Worm (Caenorhabditis elegans) whole organism, late embryonic: ENCODE results near the gene F53F4.15.

ENCODE experiments used
- C08G9.2 ChIP-seq: sonication (generic microtip); optimal IDR thresholded peaks from 2 replicates; lab custom pipeline; 2016; ENCODE audit warnings: mild to moderate bottlenecking, missing genetic modification characterization, moderate library complexity, missing compliant biosample characterization
- F13H6.1 ChIP-seq: sonication (generic microtip); optimal IDR thresholded peaks from 2 replicates; lab custom pipeline; 2016; ENCODE audit warnings: missing genetic modification characterization, missing compliant biosample characterization
- K02D7.2 ChIP-seq: sonication (generic microtip); optimal IDR thresholded peaks from 2 replicates; lab custom pipeline; 2017; ENCODE audit warnings: mild to moderate bottlenecking, missing genetic modification characterization, missing compliant biosample characterization
- K09A11.1 ChIP-seq: sonication (generic microtip); optimal IDR thresholded peaks from 2 replicates; lab custom pipeline; 2017; ENCODE audit warnings: antibody characterized with exemption, mild to moderate bottlenecking, missing genetic modification characterization, missing compliant biosample characterization; ENCODE audit not compliant: insufficient read depth
- ama-1 ChIP-seq: fragments of 150-350 bp; optimal IDR thresholded peaks from 2 replicates; lab custom pipeline; 2014
- ceh-14 ChIP-seq: sonication (generic microtip); optimal IDR thresholded peaks from 2 replicates; lab custom pipeline; 2016; ENCODE audit warnings: missing genotype, missing genetic modification characterization, missing compliant biosample characterization
- ceh-30 ChIP-seq: fragments of 150-350 bp; optimal IDR thresholded peaks from 2 replicates; lab custom pipeline; 2014; ENCODE audit warnings: missing biosample characterization, missing genetic modification characterization
- ceh-31 ChIP-seq: sonication (generic microtip); optimal IDR thresholded peaks from 2 replicates; lab custom pipeline; 2016; ENCODE audit warnings: missing genetic modification characterization, missing compliant biosample characterization
- ceh-9 ChIP-seq: sonication (generic microtip); optimal IDR thresholded peaks from 2 replicates; lab custom pipeline; 2016; ENCODE audit warnings: mild to moderate bottlenecking, missing genetic modification characterization, inconsistent platforms, missing compliant biosample characterization
- che-1 ChIP-seq: sonication (generic microtip); optimal IDR thresholded peaks from 2 replicates; lab custom pipeline; 2016; ENCODE audit warnings: mild to moderate bottlenecking, missing genetic modification characterization, missing compliant biosample characterization
- dmd-4 ChIP-seq: sonication (generic microtip); optimal IDR thresholded peaks from 2 replicates; lab custom pipeline; 2016; ENCODE audit warnings: borderline replicate concordance, missing genetic modification characterization, missing compliant biosample characterization
- dve-1 ChIP-seq: sonication (generic microtip); optimal IDR thresholded peaks from 2 replicates; lab custom pipeline; 2017; ENCODE audit warnings: antibody characterized with exemption, mild to moderate bottlenecking, missing genetic modification characterization, missing compliant biosample characterization
- eyg-1 ChIP-seq: sonication (generic microtip); optimal IDR thresholded peaks from 2 replicates; lab custom pipeline; 2016; ENCODE audit warnings: missing genotype, missing genetic modification characterization, missing compliant biosample characterization
- fax-1 ChIP-seq: sonication (generic microtip); optimal IDR thresholded peaks from 2 replicates; lab custom pipeline; 2016; ENCODE audit warnings: missing genotype, missing genetic modification characterization, missing compliant biosample characterization
- fkh-6 ChIP-seq: sonication (generic microtip); optimal IDR thresholded peaks from 2 replicates; lab custom pipeline; 2016; ENCODE audit warnings: missing genetic modification characterization, missing compliant biosample characterization
- gmeb-2 ChIP-seq: sonication (generic microtip); optimal IDR thresholded peaks from 2 replicates; lab custom pipeline; 2016; ENCODE audit warnings: missing genetic modification characterization, inconsistent platforms, missing compliant biosample characterization
- hlh-30 ChIP-seq: sonication (generic microtip); optimal IDR thresholded peaks from 2 replicates; lab custom pipeline; 2017; ENCODE audit warnings: antibody characterized with exemption, missing genetic modification characterization, missing compliant biosample characterization; ENCODE audit not compliant: insufficient read depth
- hlh-6 ChIP-seq: sonication (generic microtip); optimal IDR thresholded peaks from 2 replicates; lab custom pipeline; 2016; ENCODE audit warnings: missing genotype, missing genetic modification characterization, missing compliant biosample characterization
- lim-6 ChIP-seq: sonication (generic microtip); optimal IDR thresholded peaks from 2 replicates; lab custom pipeline; 2016; ENCODE audit warnings: missing genetic modification characterization, missing compliant biosample characterization
- madf-2 ChIP-seq: sonication (generic microtip); optimal IDR thresholded peaks from 2 replicates; lab custom pipeline; 2017; ENCODE audit warnings: missing genetic modification characterization, missing compliant biosample characterization
- mec-3 ChIP-seq: sonication (generic microtip); optimal IDR thresholded peaks from 2 replicates; lab custom pipeline; 2016; ENCODE audit warnings: borderline replicate concordance, missing genetic modification characterization, missing compliant biosample characterization
- nhr-232 ChIP-seq: sonication (generic microtip); optimal IDR thresholded peaks from 2 replicates; lab custom pipeline; 2016; ENCODE audit warnings: missing genetic modification characterization, missing compliant biosample characterization
- npax-4 ChIP-seq: sonication (generic microtip); optimal IDR thresholded peaks from 2 replicates; lab custom pipeline; 2016; ENCODE audit warnings: missing genetic modification characterization, missing compliant biosample characterization
- pax-1 ChIP-seq: fragments of 150-350 bp; optimal IDR thresholded peaks from 2 replicates; lab custom pipeline; 2014; ENCODE audit warnings: missing biosample characterization, missing genetic modification characterization
- pha-4 ChIP-seq: fragments of 150-350 bp; optimal IDR thresholded peaks from 2 replicates; lab custom pipeline; 2018; ENCODE audit warnings: missing biosample characterization, missing genetic modification reagents, missing genetic modification characterization
- ref-2 ChIP-seq: sonication (generic microtip); optimal IDR thresholded peaks from 2 replicates; lab custom pipeline; 2016; ENCODE audit warnings: missing genetic modification characterization, missing compliant biosample characterization
- sdc-2 ChIP-seq: sonication (generic microtip); optimal IDR thresholded peaks from 2 replicates; lab custom pipeline; 2016; ENCODE audit warnings: missing genotype, missing genetic modification characterization, missing compliant biosample characterization
- tbx-2 ChIP-seq: sonication (generic microtip); optimal IDR thresholded peaks from 2 replicates; lab custom pipeline; 2016; ENCODE audit warnings: missing genetic modification characterization, missing compliant biosample characterization
- ttx-3 ChIP-seq: sonication (generic microtip); optimal IDR thresholded peaks from 2 replicates; lab custom pipeline; 2016; ENCODE audit warnings: missing genetic modification reagents, missing genetic modification characterization, missing compliant biosample characterization
- unc-86 ChIP-seq: sonication (generic microtip); optimal IDR thresholded peaks from 2 replicates; lab custom pipeline; 2016; ENCODE audit warnings: missing genetic modification characterization, missing compliant biosample characterization
- zip-5 ChIP-seq: sonication (generic microtip); optimal IDR thresholded peaks from 2 replicates; lab custom pipeline; 2016; ENCODE audit warnings: missing genetic modification characterization, missing compliant biosample characterization

Gene F53F4.15

ce11 chrV:13578637-13579036, 42.1 kb upstream of the F53F4.15 start, which contains the start of gene C50B8.6:
Gene C50B8.6, plus strand, starts transcription at chrV:13578972.
- TF ChIP-seq hlh-6 (tag; lab: Kevin White, UChicago) (no peak), C08G9.2 (tag; lab: Kevin White, UChicago) (no peak), dmd-4 (no peak)

ce11 chrV:13580696-13581095, 40.1 kb upstream of the F53F4.15 start, which contains the start of gene C50B8.5:
Gene C50B8.5, plus strand, starts transcription at chrV:13580968.
- TF ChIP-seq ama-1 (lab: Kevin White, UChicago) (no peak), dve-1 (tag; lab: Kevin White, UChicago) (peak; percentile 4)

ce11 chrV:13584484-13584883, 36.3 kb upstream of the F53F4.15 start, which contains the start of gene F53F4.1:
Gene F53F4.1, plus strand, starts transcription at chrV:13584784.
- TF ChIP-seq madf-2 (tag; lab: Kevin White, UChicago) = no peak
- TF ChIP-seq ttx-3 (tag; lab: Kevin White, UChicago) = no peak
- no peak for TF ChIP-seq C08G9.2 (tag; lab: Kevin White, UChicago)
- TF ChIP-seq sdc-2 (tag; lab: Kevin White, UChicago) = no peak
- TF ChIP-seq fkh-6 = no peak
- TF ChIP-seq nhr-232 (tag; lab: Kevin White, UChicago) = no peak
- no peak for TF ChIP-seq K02D7.2 (tag; lab: Kevin White, UChicago)
- no peak for TF ChIP-seq unc-86 (tag; lab: Kevin White, UChicago)
- no peak for TF ChIP-seq mec-3 (tag; lab: Kevin White, UChicago)
- no peak for TF ChIP-seq F13H6.1 (tag; lab: Kevin White, UChicago)
- TF ChIP-seq fax-1 = no peak
- no peak for TF ChIP-seq hlh-30 (tag; lab: Kevin White, UChicago)
- no peak for TF ChIP-seq ceh-30 (tag; lab: Kevin White, UChicago)
- no peak for TF ChIP-seq gmeb-2
- no peak for TF ChIP-seq npax-4 (tag; lab: Kevin White, UChicago)
- TF ChIP-seq zip-5 (tag; lab: Kevin White, UChicago) = no peak
- no peak for TF ChIP-seq pha-4
- no peak for TF ChIP-seq K09A11.1 (tag; lab: Kevin White, UChicago)
- TF ChIP-seq tbx-2 (tag; lab: Kevin White, UChicago) = no peak
- TF ChIP-seq lim-6 = no peak

- no peak for TF ChIP-seq C08G9.2 (tag; lab: Kevin White, UChicago)
- no peak for TF ChIP-seq ceh-31 (tag; lab: Kevin White, UChicago)
- TF ChIP-seq che-1 (tag; lab: Kevin White, UChicago) = no peak
- TF ChIP-seq fkh-6 = no peak
- no peak for TF ChIP-seq ref-2 (tag; lab: Kevin White, UChicago)
- no peak for TF ChIP-seq ceh-9
- TF ChIP-seq pax-1 (tag; lab: Kevin White, UChicago) = no peak
Measured at ce11 chrV:13587902-13588301, 32.9 kb upstream of the F53F4.15 start, which contains the start of gene F53F4.17. Gene F53F4.17, plus strand, starts transcription at chrV:13588202.

- TF ChIP-seq npax-4 (tag; lab: Kevin White, UChicago) (no peak), eyg-1 (no peak), dve-1 (tag; lab: Kevin White, UChicago) (no peak), ceh-14 (tag; lab: Kevin White, UChicago) (no peak)
Measured at ce11 chrV:13589494-13590176, 31.1 kb upstream of the F53F4.15 start, which contains the start of the genes F53F4.2 and F53F4.18. Gene F53F4.2, minus strand, starts transcription at chrV:13589594. Gene F53F4.18, plus strand, starts transcription at chrV:13590126.
